Fruit fly (Drosophila melanogaster): ENCODE data around the gene Fuca.

Fuca gene

dm6 chr3L:11533704-11534319 lies 11.3 kb upstream of the Fuca start (continued):
- no peak for TF ChIP-seq bigmax (GFP tag; optimal IDR thresholded peaks at IDR 0.05)
- peak; percentile 33 for TF ChIP-seq CG12769 (tag; optimal IDR thresholded peaks at IDR 0.05)
- no peak for TF ChIP-seq CG7963 (GFP tag; IDR thresholded peaks at IDR 0.05; ENCODE audit: partially characterized antibody)
- no peak for TF ChIP-seq ken (GFP tag; IDR thresholded peaks at IDR 0.05)
- peak; percentile 40; the same call in 1 of the 2 replicates for TF ChIP-seq HLH3B (GFP tag; IDR thresholded peaks at IDR 0.05)
- no peak for TF ChIP-seq CG43689 (GFP tag; IDR thresholded peaks at IDR 0.05)
- TF ChIP-seq schlank (tag; optimal IDR thresholded peaks at IDR 0.05), result peak; percentile 23
- TF ChIP-seq seq (GFP tag; IDR thresholded peaks at IDR 0.05), result no peak
- no peak for TF ChIP-seq BEAF-32 (GFP tag; optimal IDR thresholded peaks at IDR 0.05)
- TF ChIP-seq ttk (GFP tag; IDR thresholded peaks at IDR 0.05), result peak; percentile 36; the same call in 1 of the 2 replicates
- TF ChIP-seq Vsx1 (GFP tag; optimal IDR thresholded peaks at IDR 0.05), result peak; percentile 32
- peak; percentile 48 for TF ChIP-seq CG17385 (GFP tag; optimal IDR thresholded peaks at IDR 0.05)
- peak; percentile 42; the same call in 2 of the 3 replicates for TF ChIP-seq CG14050 (GFP tag; IDR thresholded peaks at IDR 0.05)
- no peak for TF ChIP-seq grn (GFP tag; optimal IDR thresholded peaks at IDR 0.05)
- TF ChIP-seq TFAM (GFP tag; optimal IDR thresholded peaks at IDR 0.05), result no peak
- no peak for TF ChIP-seq rib (GFP tag; IDR thresholded peaks at IDR 0.05)
- TF ChIP-seq CG4820 (GFP tag; optimal IDR thresholded peaks at IDR 0.05), result no peak
- TF ChIP-seq jing (GFP tag; optimal IDR thresholded peaks at IDR 0.05), result no peak
- TF ChIP-seq zfh2 (GFP tag; optimal IDR thresholded peaks at IDR 0.05), result peak; percentile 19
- no peak for TF ChIP-seq CG10274 (GFP tag; optimal IDR thresholded peaks at IDR 0.05)
- no peak for TF ChIP-seq CG32772 (GFP tag; IDR thresholded peaks at IDR 0.05)
- no peak for TF ChIP-seq cad (GFP tag; optimal IDR thresholded peaks at IDR 0.05)
- no peak for TF ChIP-seq CG6254 (GFP tag; optimal IDR thresholded peaks at IDR 0.05)
- peak; percentile 3 for TF ChIP-seq tap (tag; optimal IDR thresholded peaks at IDR 0.05)
- no peak for TF ChIP-seq B-H1 (GFP tag; IDR thresholded peaks at IDR 0.05)
- no peak for TF ChIP-seq Ets97D (GFP tag; optimal IDR thresholded peaks at IDR 0.05)
- TF ChIP-seq dm (GFP tag; optimal IDR thresholded peaks at IDR 0.05), result peak; percentile 5
- TF ChIP-seq CG2120 (GFP tag; optimal IDR thresholded peaks at IDR 0.05), result peak; percentile 75
- peak; percentile 48 for TF ChIP-seq kay (GFP tag; optimal IDR thresholded peaks at IDR 0.05)
- no peak for TF ChIP-seq nerfin-2 (GFP tag; IDR thresholded peaks at IDR 0.05; ENCODE audit: partially characterized antibody)
- peak; percentile 25 for TF ChIP-seq Max (GFP tag; optimal IDR thresholded peaks at IDR 0.05)
- no peak for TF ChIP-seq GATAe (GFP tag; conservative IDR thresholded peaks at IDR 0.05)
- no peak for TF ChIP-seq CG8359 (GFP tag; optimal IDR thresholded peaks at IDR 0.05; ENCODE audit: borderline replicate concordance)
- TF ChIP-seq CG12104 (GFP tag; optimal IDR thresholded peaks at IDR 0.05), result peak; percentile 53
- TF ChIP-seq E2f2 (GFP tag; IDR thresholded peaks at IDR 0.05), result no peak
- TF ChIP-seq slp2 (GFP tag; optimal IDR thresholded peaks at IDR 0.05), result peak; percentile 8
- TF ChIP-seq CG3163 (GFP tag; optimal IDR thresholded peaks at IDR 0.05), result no peak
- no peak for TF ChIP-seq emc (GFP tag; optimal IDR thresholded peaks at IDR 0.05)
- TF ChIP-seq CG7786 (GFP tag; optimal IDR thresholded peaks at IDR 0.05), result peak; percentile 32
- TF ChIP-seq Fer1 (GFP tag; optimal IDR thresholded peaks at IDR 0.05), result peak; percentile 47
- TF ChIP-seq CG6175 (GFP tag; IDR thresholded peaks at IDR 0.05), result no peak
- TF ChIP-seq gt (GFP tag; IDR thresholded peaks at IDR 0.05), result no peak
- TF ChIP-seq nmo (GFP tag; optimal IDR thresholded peaks at IDR 0.05), result peak; percentile 45
- TF ChIP-seq HmgZ (tag; optimal IDR thresholded peaks at IDR 0.05), result no peak
- no peak for TF ChIP-seq CG30431 (GFP tag; optimal IDR thresholded peaks at IDR 0.05)
- TF ChIP-seq E2f1 (GFP tag; IDR thresholded peaks at IDR 0.05), result no peak
- peak; percentile 33 for TF ChIP-seq CG4424 (GFP tag; optimal IDR thresholded peaks at IDR 0.05)
- TF ChIP-seq dati (GFP tag; IDR thresholded peaks at IDR 0.05), result no peak
- TF ChIP-seq CG13894 (tag; optimal IDR thresholded peaks at IDR 0.05), result peak; percentile 13
- no peak for TF ChIP-seq CG8478 (optimal IDR thresholded peaks at IDR 0.05)
- TF ChIP-seq CG18262 (tag; optimal IDR thresholded peaks at IDR 0.05), result peak; percentile 36
- TF ChIP-seq CG30403 (GFP tag; optimal IDR thresholded peaks at IDR 0.05), result peak; percentile 52
